Worm (Caenorhabditis elegans): ENCODE measurements around the gene srab-8.

ce11 chrV:3193091-3193608 lies 16.9 kb downstream of the srab-8 start, which contains the start of the genes Y73C8B.3 and Y73C8B.9:
- TF ChIP-seq unc-62 (GFP tag; optimal IDR thresholded peaks at IDR 0.05) (no peak), skn-1 (tag; optimal IDR thresholded peaks at IDR 0.05) (no peak), F13H6.1 (tag; optimal IDR thresholded peaks at IDR 0.05) (peak; percentile 7), elt-1 (tag; optimal IDR thresholded peaks at IDR 0.05) (no peak), nhr-25 (tag; optimal IDR thresholded peaks at IDR 0.05) (peak; percentile 24), snpc-4 (tag; optimal IDR thresholded peaks at IDR 0.05) (no peak), nhr-77 (tag; optimal IDR thresholded peaks at IDR 0.05) (no peak), lin-39 (tag; optimal IDR thresholded peaks at IDR 0.05) (no peak), lin-13 (GFP tag; optimal IDR thresholded peaks at IDR 0.05) (no peak), ztf-4 (tag; optimal IDR thresholded peaks at IDR 0.05) (no peak), unc-39 (tag; optimal IDR thresholded peaks at IDR 0.05) (no peak)

All from whole organism, L2 larva.